Worm (Caenorhabditis elegans) whole organism, early embryonic: Measurements from ENCODE around the gene ttc-39B.

ENCODE experiments used
- ama-1 ChIP-seq: fragments of 150-350 bp; optimal IDR thresholded peaks from 2 replicates; lab custom pipeline; 2014
- scrt-1 ChIP-seq: fragments of 200-800 bp; sonication (Bioruptor generic); IDR thresholded peaks from 2 replicates; pipeline ENCODE4 v1.3.6; 2022; ENCODE audit warnings: missing genetic modification characterization, missing compliant biosample characterization
- sea-1 ChIP-seq: fragments of 200-800 bp; sonication (Bioruptor generic); conservative IDR thresholded peaks from 2 replicates; pipeline ENCODE4 v1.3.6; 2022; ENCODE audit warnings: missing genetic modification characterization, missing compliant biosample characterization
- tbx-37 ChIP-seq: fragments of 200-800 bp; sonication (Bioruptor generic); conservative IDR thresholded peaks from 2 replicates; pipeline ENCODE4 v1.3.6; 2022; ENCODE audit warnings: missing genetic modification reagents, missing genetic modification characterization, missing compliant biosample characterization

DNA sequence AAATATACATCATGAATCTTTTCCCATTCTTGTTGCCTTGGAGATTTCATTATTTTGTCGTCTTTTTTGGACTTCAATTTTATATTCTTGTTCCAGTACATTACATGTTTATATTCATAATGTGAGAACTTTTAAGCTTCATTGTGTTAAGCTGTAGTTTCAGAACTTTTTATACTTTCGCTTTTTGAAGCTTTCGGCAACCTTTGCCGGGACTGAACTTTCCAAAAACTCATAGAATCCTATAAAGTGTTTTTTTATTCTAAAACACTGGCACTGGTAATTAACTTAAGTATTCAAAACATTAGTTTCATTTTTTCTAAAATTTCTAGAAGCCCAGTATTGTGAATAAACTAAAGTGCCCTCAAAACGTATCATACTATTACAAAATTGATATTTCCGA lies 10.8 kb downstream of the ttc-39B start, which contains the start of gene C32D5.4:
- TF ChIP-seq scrt-1 (GFP tag; lab: Robert Waterston, UW) (no peak), ama-1 (no peak), tbx-37 (GFP tag; lab: Robert Waterston, UW) (no peak), sea-1 (GFP tag; lab: Robert Waterston, UW) (no peak)
